Worm (Caenorhabditis elegans) whole organism, L4 larva: ENCODE results near the gene nhr-205.

ENCODE experiments used
- F26F4.8 ChIP-seq: fragments of 200-800 bp; sonication (Bioruptor generic); conservative IDR thresholded peaks from 2 replicates; pipeline ENCODE4 v1.3.6; 2022; ENCODE audit warnings: missing genetic modification characterization, missing compliant biosample characterization
- F37D6.2 ChIP-seq: sonication (generic microtip); optimal IDR thresholded peaks from 2 replicates; lab custom pipeline; 2016; ENCODE audit warnings: mild to moderate bottlenecking, missing genetic modification characterization, missing compliant biosample characterization
- F49E8.2 ChIP-seq: sonication (generic microtip); optimal IDR thresholded peaks from 2 replicates; lab custom pipeline; 2016; ENCODE audit warnings: missing compliant biosample characterization, mild to moderate bottlenecking, missing genetic modification characterization, borderline replicate concordance
- Y105C5A.15 ChIP-seq: fragments of 200-800 bp; sonication (Bioruptor generic); IDR thresholded peaks from 2 replicates; pipeline ENCODE4 v1.3.6; 2022; ENCODE audit warnings: missing genetic modification characterization, missing compliant biosample characterization
- Y5F2A.4 ChIP-seq: fragments of 200-800 bp; sonication (Bioruptor generic); optimal IDR thresholded peaks from 2 replicates; lab custom pipeline; 2018; ENCODE audit warnings: mild to moderate bottlenecking, missing genetic modification characterization, missing compliant biosample characterization
- ZK546.5 ChIP-seq, 2 experiments: sonication (generic microtip); optimal IDR thresholded peaks; 2 replicates each; lab custom pipeline; 2017; ENCODE audit warnings: missing biosample characterization in 2 of 2, missing genetic modification characterization in 2 of 2
- aha-1 ChIP-seq: fragments of 150-350 bp; peaks from one replicate; lab custom pipeline; 2014; ENCODE audit warnings: missing biosample characterization, missing genetic modification characterization
- ceh-20 ChIP-seq: fragments of 200-800 bp; sonication (Bioruptor generic); IDR thresholded peaks from 2 replicates; pipeline ENCODE4 v1.3.6; 2022; ENCODE audit warnings: missing genetic modification reagents, missing genetic modification characterization, missing compliant biosample characterization
- ceh-62 ChIP-seq: sonication (generic microtip); optimal IDR thresholded peaks from 2 replicates; lab custom pipeline; 2017; ENCODE audit warnings: missing biosample characterization, missing genetic modification characterization
- daf-16 ChIP-seq, 3 experiments: sonication (generic microtip); optimal IDR thresholded peaks; 2 replicates each; lab custom pipeline; 2016 to 2017; ENCODE audit warnings: missing genetic modification characterization in 3 of 3, missing genetic modification reagents in 3 of 3, mild to moderate bottlenecking in 2 of 3, missing compliant biosample characterization in 2 of 3, missing biosample characterization in 1 of 3, moderate library complexity in 1 of 3
- daf-19 ChIP-seq: fragments of 200-800 bp; sonication (Bioruptor generic); conservative IDR thresholded peaks from 2 replicates; pipeline ENCODE4 v1.3.6; 2022; ENCODE audit warnings: missing genetic modification characterization, missing compliant biosample characterization
- dmd-6 ChIP-seq: fragments of 200-800 bp; sonication (Bioruptor generic); IDR thresholded peaks from 2 replicates; pipeline ENCODE4 v1.3.6; 2022; ENCODE audit warnings: missing genetic modification reagents, missing genetic modification characterization, missing compliant biosample characterization
- dmd-8 ChIP-seq: fragments of 200-800 bp; sonication (Bioruptor generic); IDR thresholded peaks from 2 replicates; pipeline ENCODE4 v1.3.6; 2022; ENCODE audit warnings: missing genetic modification characterization, missing compliant biosample characterization
- dpl-1 ChIP-seq: fragments of 150-350 bp; optimal IDR thresholded peaks from 2 replicates; lab custom pipeline; 2014; ENCODE audit warnings: missing biosample characterization, missing genetic modification reagents, missing genetic modification characterization
- dve-1 ChIP-seq: sonication (generic microtip); optimal IDR thresholded peaks from 2 replicates; lab custom pipeline; 2017; ENCODE audit warnings: antibody characterized with exemption, mild to moderate bottlenecking, missing genetic modification characterization, missing compliant biosample characterization; ENCODE audit not compliant: insufficient read depth
- egl-27 ChIP-seq: sonication (generic microtip); optimal IDR thresholded peaks from 3 replicates; lab custom pipeline; 2017; ENCODE audit warnings: missing biosample characterization, missing genetic modification reagents, missing genetic modification characterization
- egl-43 ChIP-seq: fragments of 200-800 bp; sonication (Bioruptor generic); IDR thresholded peaks from 2 replicates; pipeline ENCODE4 v1.3.6; 2022; ENCODE audit warnings: missing genetic modification reagents, missing genetic modification characterization, missing compliant biosample characterization
- hlh-11 ChIP-seq: fragments of 200-800 bp; sonication (Bioruptor generic); optimal IDR thresholded peaks from 2 replicates; lab custom pipeline; 2018; ENCODE audit warnings: mild to moderate bottlenecking, missing genetic modification characterization, missing compliant biosample characterization
- hlh-30 ChIP-seq: sonication (generic microtip); optimal IDR thresholded peaks from 2 replicates; lab custom pipeline; 2017; ENCODE audit warnings: antibody characterized with exemption, mild to moderate bottlenecking, missing genetic modification characterization, missing compliant biosample characterization; ENCODE audit not compliant: insufficient read depth
- lin-1 ChIP-seq: fragments of 200-800 bp; sonication (Bioruptor generic); IDR thresholded peaks from 2 replicates; pipeline ENCODE4 v1.3.6; 2022; ENCODE audit warnings: missing genetic modification reagents, missing genetic modification characterization, missing compliant biosample characterization
- lin-13 ChIP-seq: fragments of 150-350 bp; optimal IDR thresholded peaks from 2 replicates; lab custom pipeline; 2014; ENCODE audit warnings: missing biosample characterization, missing genetic modification reagents, missing genetic modification characterization
- lin-29 ChIP-seq: fragments of 200-800 bp; sonication (Bioruptor generic); IDR thresholded peaks from 2 replicates; pipeline ENCODE4 v1.3.6; 2022; ENCODE audit warnings: missing genetic modification reagents, missing genetic modification characterization, missing compliant biosample characterization
- lsy-2 ChIP-seq, 2 experiments: fragments of 150-350 bp in 1 of 2; sonication (generic microtip) in 1 of 2; optimal IDR thresholded peaks; 2 replicates each; lab custom pipeline; 2014 to 2017; ENCODE audit warnings: missing biosample characterization in 2 of 2, missing genetic modification characterization in 2 of 2
- mdl-1 ChIP-seq, 2 experiments: fragments of 150-350 bp in 1 of 2; sonication (generic microtip) in 1 of 2; optimal IDR thresholded peaks; 2 replicates each; lab custom pipeline; 2014 to 2017; ENCODE audit warnings: missing biosample characterization in 2 of 2, missing genetic modification characterization in 2 of 2
- mep-1 ChIP-seq: fragments of 150-350 bp; sonication (generic microtip); optimal IDR thresholded peaks from 3 replicates; lab custom pipeline; 2014; ENCODE audit warnings: missing biosample characterization, missing genetic modification characterization
- mes-2 ChIP-seq: sonication (generic microtip); optimal IDR thresholded peaks from 2 replicates; lab custom pipeline; 2016; ENCODE audit warnings: missing genotype, mild to moderate bottlenecking, missing genetic modification characterization, missing compliant biosample characterization; ENCODE audit not compliant: poor library complexity, severe bottlenecking
- mxl-2 ChIP-seq: fragments of 200-800 bp; sonication (Bioruptor generic); conservative IDR thresholded peaks from 2 replicates; pipeline ENCODE4 v1.3.6; 2022; ENCODE audit warnings: missing genetic modification reagents, missing genetic modification characterization, missing compliant biosample characterization
- mxl-3 ChIP-seq: fragments of 200-800 bp; sonication (Bioruptor generic); optimal IDR thresholded peaks from 2 replicates; lab custom pipeline; 2018; ENCODE audit warnings: mild to moderate bottlenecking, missing genetic modification characterization, missing compliant biosample characterization
- nhr-102 ChIP-seq: sonication (generic microtip); optimal IDR thresholded peaks from 2 replicates; lab custom pipeline; 2016; ENCODE audit warnings: mild to moderate bottlenecking, missing genetic modification characterization, moderate library complexity, missing compliant biosample characterization
- nhr-11 ChIP-seq: fragments of 150-350 bp; optimal IDR thresholded peaks from 2 replicates; lab custom pipeline; 2014; ENCODE audit warnings: missing biosample characterization, missing genetic modification characterization
- nhr-237 ChIP-seq: sonication (generic microtip); optimal IDR thresholded peaks from 2 replicates; lab custom pipeline; 2017; ENCODE audit warnings: missing biosample characterization, missing genetic modification characterization
- nhr-28 ChIP-seq: fragments of 150-350 bp; optimal IDR thresholded peaks from 2 replicates; lab custom pipeline; 2014; ENCODE audit warnings: missing biosample characterization, missing genetic modification characterization
- nhr-42 ChIP-seq: fragments of 200-800 bp; sonication (Bioruptor generic); IDR thresholded peaks from 2 replicates; pipeline ENCODE4 v1.3.6; 2022; ENCODE audit warnings: missing genetic modification characterization, missing compliant biosample characterization
- nhr-48 ChIP-seq: sonication (generic microtip); optimal IDR thresholded peaks from 2 replicates; lab custom pipeline; 2016; ENCODE audit warnings: mild to moderate bottlenecking, missing genetic modification characterization, missing compliant biosample characterization
- nhr-6 ChIP-seq: fragments of 150-350 bp; optimal IDR thresholded peaks from 2 replicates; lab custom pipeline; 2014; ENCODE audit warnings: missing biosample characterization, missing genetic modification characterization
- php-3 ChIP-seq: fragments of 200-800 bp; sonication (Bioruptor generic); IDR thresholded peaks from 2 replicates; pipeline ENCODE4 v1.3.6; 2022; ENCODE audit warnings: missing genetic modification reagents, missing genetic modification characterization, missing compliant biosample characterization
- pqm-1 ChIP-seq: sonication (generic microtip); optimal IDR thresholded peaks from 2 replicates; lab custom pipeline; 2017; ENCODE audit warnings: missing biosample characterization, missing genetic modification characterization
- rbr-2 ChIP-seq: sonication (generic microtip); optimal IDR thresholded peaks from 2 replicates; lab custom pipeline; 2016; ENCODE audit warnings: missing genotype, missing genetic modification characterization, missing compliant biosample characterization
- set-16 ChIP-seq: fragments of 200-800 bp; sonication (Bioruptor generic); IDR thresholded peaks from 2 replicates; pipeline ENCODE4 v1.3.6; 2022; ENCODE audit warnings: missing genetic modification reagents, missing genetic modification characterization, missing compliant biosample characterization
- spr-3 ChIP-seq: fragments of 200-800 bp; sonication (Bioruptor generic); optimal IDR thresholded peaks from 2 replicates; lab custom pipeline; 2018; ENCODE audit warnings: mild to moderate bottlenecking, missing genetic modification characterization, missing compliant biosample characterization
- tag-97 ChIP-seq: fragments of 200-800 bp; sonication (Bioruptor generic); IDR thresholded peaks from 2 replicates; pipeline ENCODE4 v1.3.6; 2022; ENCODE audit warnings: missing genetic modification characterization, missing compliant biosample characterization
- tra-1 ChIP-seq: fragments of 200-800 bp; sonication (Bioruptor generic); IDR thresholded peaks from 2 replicates; pipeline ENCODE4 v1.3.6; 2022; ENCODE audit warnings: missing genetic modification reagents, missing genetic modification characterization, missing compliant biosample characterization
- unc-39 ChIP-seq: sonication (generic microtip); optimal IDR thresholded peaks from 2 replicates; lab custom pipeline; 2017; ENCODE audit warnings: missing biosample characterization, missing genetic modification characterization
- unc-62 ChIP-seq, 3 experiments: fragments of 150-350 bp in 1 of 3; sonication (generic microtip); optimal IDR thresholded peaks in 2 of 3; peaks in 1 of 3; 1 replicate in 1 of 3; 2 replicates in 2 of 3; lab custom pipeline; 2014 to 2017; ENCODE audit warnings: missing biosample characterization in 3 of 3, missing genetic modification characterization in 3 of 3, missing genetic modification reagents in 3 of 3, missing genotype in 1 of 3

nhr-205 gene

DNA sequence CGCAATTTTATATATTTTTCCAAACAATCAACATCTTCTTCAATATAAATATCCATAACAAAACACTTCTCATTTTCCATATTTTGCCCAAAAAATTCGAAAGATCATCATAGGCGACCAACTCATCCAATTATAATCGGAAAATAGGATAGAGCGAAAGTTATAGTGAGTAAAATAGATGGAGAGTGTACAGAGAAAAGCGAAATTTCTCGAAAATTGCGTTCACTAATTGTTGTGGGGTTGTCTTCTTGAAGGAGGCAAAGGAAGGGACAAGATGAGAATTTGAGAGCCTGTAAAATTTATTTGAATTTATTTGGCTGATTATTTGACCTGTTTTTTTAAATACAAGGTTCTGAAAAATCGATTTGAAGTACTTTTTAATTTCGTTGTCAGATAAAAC, 46.0 kb downstream of the nhr-205 start:
- no peak for TF ChIP-seq mxl-2 (GFP tag; lab: Robert Waterston, UW)
- TF ChIP-seq ceh-20: no peak
- TF ChIP-seq egl-43 (GFP tag; lab: Robert Waterston, UW): no peak
- TF ChIP-seq nhr-6: no peak
- TF ChIP-seq unc-39 (tag; lab: Kevin White, UChicago): no peak
- no peak for TF ChIP-seq nhr-11 (tag; lab: Kevin White, UChicago)
- peak; percentile 5 for TF ChIP-seq rbr-2 (tag; lab: Kevin White, UChicago)

DNA sequence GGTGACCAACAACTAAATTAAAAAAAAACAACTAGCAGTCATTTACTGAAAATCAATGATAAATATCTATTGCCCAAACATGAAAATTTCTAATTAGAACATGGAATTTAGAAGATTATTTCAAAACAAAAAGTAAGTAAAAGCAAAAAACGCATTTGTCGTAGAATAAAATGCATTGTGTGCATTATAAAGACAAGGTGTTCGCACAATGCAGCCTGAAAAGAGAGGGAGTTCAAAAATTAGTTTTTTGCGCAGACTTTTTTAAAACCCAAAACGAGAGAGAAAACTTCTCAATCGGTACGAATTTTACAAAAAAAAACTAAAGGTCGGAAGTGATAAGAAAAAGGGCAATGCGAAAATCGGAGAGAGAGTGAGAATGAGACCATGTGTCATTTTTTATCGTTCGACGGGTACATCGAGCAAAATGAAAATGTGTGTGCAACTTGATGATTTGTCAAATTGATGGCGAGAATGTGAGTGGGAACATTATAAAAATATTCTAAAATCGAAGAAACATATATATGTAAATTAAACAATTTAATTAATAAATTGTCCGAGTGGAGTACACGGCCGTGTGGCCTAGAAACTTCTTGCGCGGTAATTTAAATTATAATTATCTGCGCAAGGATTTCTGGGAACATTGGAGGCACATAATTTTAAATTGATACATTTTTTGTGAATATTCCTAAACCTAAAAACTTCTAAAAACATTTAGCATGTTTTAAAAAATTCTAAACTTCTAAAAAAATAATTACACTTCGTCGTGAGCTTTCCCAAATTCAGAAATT, 50.0 kb downstream of the nhr-205 start:
- TF ChIP-seq nhr-102 (tag; lab: Kevin White, UChicago) (peak; percentile 31), hlh-11 (tag; lab: Kevin White, UChicago) (peak; percentile 54), egl-27 (tag; lab: Kevin White, UChicago) (no peak), lin-29 (0 out of 2 replicates have a peak, but pooled peaks have one; percentile 13), F26F4.8 (GFP tag; lab: Robert Waterston, UW) (no peak), mep-1 (tag; lab: Kevin White, UChicago) (peak; percentile 24), mes-2 (tag; lab: Kevin White, UChicago) (peak; percentile 87), hlh-30 (tag; lab: Kevin White, UChicago) (peak; percentile 50), nhr-42 (GFP tag; lab: Robert Waterston, UW) (no peak), lin-1 (GFP tag; lab: Robert Waterston, UW) (0 out of 2 replicates have a peak, but pooled peaks have one; percentile 45), pqm-1 (tag; lab: Kevin White, UChicago) (peak; percentile 55), mdl-1 (tag; optimal IDR thresholded peaks at IDR 0.05; lab: Kevin White, UChicago) (peak in 1 of 2 experiments; percentile 47), php-3 (GFP tag; lab: Robert Waterston, UW) (no peak), nhr-28 (tag; lab: Kevin White, UChicago) (peak; percentile 81), dve-1 (tag; lab: Kevin White, UChicago) (peak; percentile 43), dmd-6 (GFP tag; lab: Robert Waterston, UW) (peak; percentile 82), spr-3 (GFP tag; lab: Kevin White, UChicago) (no peak), F49E8.2 (tag; lab: Kevin White, UChicago) (peak; percentile 16), dpl-1 (GFP tag; lab: Kevin White, UChicago) (peak; percentile 88), lsy-2 (tag; optimal IDR thresholded peaks at IDR 0.05; lab: Kevin White, UChicago) (peak in 1 of 2 experiments; percentile 48), ceh-62 (tag; lab: Kevin White, UChicago) (no peak), nhr-48 (tag; lab: Kevin White, UChicago) (peak; percentile 8), tra-1 (GFP tag; lab: Robert Waterston, UW) (0 out of 2 replicates have a peak, but pooled peaks have one; percentile 32), mxl-3 (peak; percentile 73)

DNA sequence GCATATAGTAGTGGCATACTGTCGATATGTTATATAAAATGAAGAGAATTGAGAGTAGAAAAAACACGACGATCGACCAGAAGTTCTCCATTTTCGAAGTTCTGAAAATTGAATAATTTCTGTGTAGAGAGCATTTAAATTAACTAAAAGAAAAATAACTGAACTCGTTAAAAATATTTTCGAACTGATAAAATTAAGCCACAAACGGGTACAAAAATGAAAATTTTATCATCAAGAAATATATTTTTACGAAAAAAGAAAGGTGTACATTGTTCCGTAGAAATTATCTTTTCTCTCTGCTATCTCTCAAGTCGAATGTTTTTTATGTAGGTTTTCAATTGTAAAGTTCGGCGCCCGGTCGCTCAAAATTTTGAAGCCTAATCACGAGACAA, 50.6 kb downstream of the nhr-205 start, which contains the start of gene acl-2:
Gene acl-2, minus strand, starts transcription at position 101 of the 392 bp plus-strand sequence.
- TF ChIP-seq dmd-8 (no peak), F37D6.2 (tag; lab: Kevin White, UChicago) (no peak), mdl-1 (tag; optimal IDR thresholded peaks at IDR 0.05; lab: Kevin White, UChicago) (no peak), daf-19 (no peak), set-16 (GFP tag; lab: Robert Waterston, UW) (no peak), daf-16 (GFP tag; optimal IDR thresholded peaks at IDR 0.05; lab: Kevin White, UChicago) (no peak), daf-16 (tag; optimal IDR thresholded peaks at IDR 0.05; lab: Kevin White, UChicago) (peak; percentile 46), mep-1 (tag; lab: Kevin White, UChicago) (no peak), lin-13 (GFP tag; lab: Kevin White, UChicago) (peak; percentile 4), unc-62 (GFP tag; optimal IDR thresholded peaks at IDR 0.05 in 1 of 2; lab: Kevin White, UChicago) (peak in 1 of 2 experiments; percentile 42), unc-62 (tag; optimal IDR thresholded peaks at IDR 0.05; lab: Kevin White, UChicago) (no peak), Y105C5A.15 (GFP tag; lab: Robert Waterston, UW) (no peak), hlh-30 (tag; lab: Kevin White, UChicago) (no peak), tag-97 (GFP tag; lab: Robert Waterston, UW) (no peak), nhr-6 (no peak), nhr-237 (no peak), ZK546.5 (tag; optimal IDR thresholded peaks at IDR 0.05; lab: Kevin White, UChicago) (no peak), aha-1 (tag; lab: Kevin White, UChicago) (no peak), dve-1 (tag; lab: Kevin White, UChicago) (no peak), pqm-1 (tag; lab: Kevin White, UChicago) (no peak), dmd-6 (GFP tag; lab: Robert Waterston, UW) (no peak), Y5F2A.4 (GFP tag; lab: Kevin White, UChicago) (no peak)
